Worm (Caenorhabditis elegans) whole organism, L1 larva: ENCODE measurements around the gene T25B9.5.

Experiments
- C04F5.9 ChIP-seq: sonication (generic microtip); optimal IDR thresholded peaks from 2 replicates; lab custom pipeline; 2016; ENCODE audit warnings: missing genetic modification characterization, missing compliant biosample characterization
- C16A3.4 ChIP-seq: fragments of 150-350 bp; optimal IDR thresholded peaks from 2 replicates; lab custom pipeline; 2014; ENCODE audit warnings: missing biosample characterization, missing genetic modification characterization
- F16B12.6 ChIP-seq: fragments of 150-350 bp; optimal IDR thresholded peaks from 2 replicates; lab custom pipeline; 2014; ENCODE audit warnings: missing biosample characterization, missing genetic modification characterization
- Y116A8C.19 ChIP-seq: sonication (generic microtip); optimal IDR thresholded peaks from 2 replicates; lab custom pipeline; 2016; ENCODE audit warnings: missing compliant biosample characterization, missing genetic modification characterization, borderline replicate concordance
- aha-1 ChIP-seq: fragments of 150-350 bp; optimal IDR thresholded peaks from 2 replicates; lab custom pipeline; 2014; ENCODE audit warnings: missing biosample characterization, missing genetic modification characterization
- alr-1 ChIP-seq: fragments of 200-800 bp; sonication (Bioruptor generic); optimal IDR thresholded peaks from 2 replicates; lab custom pipeline; 2018; ENCODE audit warnings: borderline replicate concordance, mild to moderate bottlenecking, missing genetic modification characterization, missing compliant biosample characterization
- ama-1 ChIP-seq: fragments of 150-350 bp; optimal IDR thresholded peaks from 2 replicates; lab custom pipeline; 2014
- blmp-1 ChIP-seq: fragments of 150-350 bp; optimal IDR thresholded peaks from 2 replicates; lab custom pipeline; 2014; ENCODE audit warnings: missing biosample characterization, missing genetic modification characterization
- ceh-63 ChIP-seq: fragments of 200-800 bp; sonication (Bioruptor generic); optimal IDR thresholded peaks from 2 replicates; lab custom pipeline; 2018; ENCODE audit warnings: mild to moderate bottlenecking, missing genetic modification characterization, missing compliant biosample characterization
- ceh-8 ChIP-seq: fragments of 200-800 bp; sonication (Bioruptor generic); optimal IDR thresholded peaks from 2 replicates; lab custom pipeline; 2018; ENCODE audit warnings: mild to moderate bottlenecking, missing genetic modification characterization, moderate library complexity, missing compliant biosample characterization
- ceh-82 ChIP-seq, 3 experiments: fragments of 150-350 bp in 1 of 3; sonication (generic microtip) in 2 of 3; optimal IDR thresholded peaks; 2 replicates each; lab custom pipeline; 2014 to 2017; ENCODE audit warnings: missing biosample characterization in 3 of 3, missing genetic modification characterization in 3 of 3
- ceh-90 ChIP-seq: sonication (generic microtip); optimal IDR thresholded peaks from 2 replicates; lab custom pipeline; 2016; ENCODE audit warnings: missing genetic modification characterization, missing compliant biosample characterization
- dpl-1 ChIP-seq, 3 experiments: fragments of 150-350 bp in 2 of 3; sonication (generic microtip) in 1 of 3; optimal IDR thresholded peaks; 2 replicates each; lab custom pipeline; 2014 to 2017; ENCODE audit warnings: missing biosample characterization in 3 of 3, missing genetic modification characterization in 3 of 3, missing genetic modification reagents in 3 of 3
- efl-1 ChIP-seq, 4 experiments: fragments of 150-350 bp; optimal IDR thresholded peaks in 3 of 4; peaks in 1 of 4; 1 replicate in 1 of 4; 2 replicates in 3 of 4; lab custom pipeline; 2014; ENCODE audit warnings: missing biosample characterization in 2 of 4, missing genetic modification characterization in 2 of 4, missing genetic modification reagents in 2 of 4
- egl-13 ChIP-seq: sonication (generic microtip); optimal IDR thresholded peaks from 2 replicates; lab custom pipeline; 2016; ENCODE audit warnings: missing genotype, missing genetic modification reagents, missing genetic modification characterization, missing compliant biosample characterization
- egl-27 ChIP-seq, 2 experiments: fragments of 150-350 bp in 1 of 2; sonication (generic microtip); optimal IDR thresholded peaks; 3 replicates each; lab custom pipeline; 2017 to 2018; ENCODE audit warnings: missing biosample characterization in 2 of 2, missing genetic modification characterization in 2 of 2, missing genetic modification reagents in 2 of 2
- elt-2 ChIP-seq: sonication (generic microtip); optimal IDR thresholded peaks from 2 replicates; lab custom pipeline; 2016; ENCODE audit warnings: missing genetic modification characterization, mild to moderate bottlenecking, inconsistent platforms, missing compliant biosample characterization, missing genetic modification reagents
- elt-3 ChIP-seq, 6 experiments: fragments of 150-350 bp in 1 of 6; sonication (generic microtip); optimal IDR thresholded peaks; 2 replicates each; lab custom pipeline; 2017 to 2018; ENCODE audit warnings: missing biosample characterization in 6 of 6, missing genetic modification characterization in 6 of 6, inconsistent platforms in 1 of 6
- ets-5 ChIP-seq: fragments of 200-800 bp; sonication (Bioruptor generic); IDR thresholded peaks from 2 replicates; pipeline ENCODE4 v1.3.6; 2022; ENCODE audit warnings: missing genetic modification characterization, missing compliant biosample characterization
- fkh-10 ChIP-seq: sonication (generic microtip); optimal IDR thresholded peaks from 2 replicates; lab custom pipeline; 2017; ENCODE audit warnings: missing biosample characterization, missing genetic modification reagents, missing genetic modification characterization
- fkh-4 ChIP-seq: sonication (generic microtip); optimal IDR thresholded peaks from 2 replicates; lab custom pipeline; 2016; ENCODE audit warnings: missing compliant biosample characterization, missing genetic modification characterization, borderline replicate concordance
- fkh-8 ChIP-seq: sonication (generic microtip); optimal IDR thresholded peaks from 2 replicates; lab custom pipeline; 2016; ENCODE audit warnings: mild to moderate bottlenecking, missing genetic modification characterization, missing compliant biosample characterization
- hlh-17 ChIP-seq: fragments of 200-800 bp; sonication (Bioruptor generic); optimal IDR thresholded peaks from 2 replicates; lab custom pipeline; 2018; ENCODE audit warnings: missing genetic modification characterization, mild to moderate bottlenecking, missing compliant biosample characterization, moderate library complexity, borderline replicate concordance
- hlh-4 ChIP-seq: sonication (generic microtip); optimal IDR thresholded peaks from 2 replicates; lab custom pipeline; 2016; ENCODE audit warnings: mild to moderate bottlenecking, missing genetic modification characterization, missing compliant biosample characterization
- jun-1 ChIP-seq: fragments of 150-350 bp; optimal IDR thresholded peaks from 2 replicates; lab custom pipeline; 2014; ENCODE audit warnings: missing biosample characterization, missing genetic modification reagents, missing genetic modification characterization
- lin-13 ChIP-seq: fragments of 150-350 bp; optimal IDR thresholded peaks from 2 replicates; lab custom pipeline; 2014; ENCODE audit warnings: missing biosample characterization, missing genetic modification reagents, missing genetic modification characterization
- lin-14 ChIP-seq: fragments of 200-800 bp; sonication (Bioruptor generic); optimal IDR thresholded peaks from 2 replicates; lab custom pipeline; 2018; ENCODE audit warnings: mild to moderate bottlenecking, missing genetic modification characterization, moderate library complexity, missing compliant biosample characterization
- lsy-2 ChIP-seq, 2 experiments: fragments of 150-350 bp; optimal IDR thresholded peaks; 2 replicates each; lab custom pipeline; 2014; ENCODE audit warnings: missing biosample characterization in 2 of 2, missing genetic modification characterization in 2 of 2
- mef-2 ChIP-seq: fragments of 150-350 bp; optimal IDR thresholded peaks from 2 replicates; lab custom pipeline; 2014; ENCODE audit warnings: missing biosample characterization, missing genetic modification characterization
- nhr-11 ChIP-seq: fragments of 150-350 bp; optimal IDR thresholded peaks from 2 replicates; lab custom pipeline; 2014; ENCODE audit warnings: missing biosample characterization, missing genetic modification characterization
- nhr-20 ChIP-seq: sonication (generic microtip); optimal IDR thresholded peaks from 2 replicates; lab custom pipeline; 2016; ENCODE audit warnings: mild to moderate bottlenecking, missing genetic modification characterization, missing compliant biosample characterization
- nhr-28 ChIP-seq: fragments of 150-350 bp; optimal IDR thresholded peaks from 2 replicates; lab custom pipeline; 2014; ENCODE audit warnings: missing biosample characterization, missing genetic modification characterization
- nhr-47 ChIP-seq: sonication (generic microtip); optimal IDR thresholded peaks from 2 replicates; lab custom pipeline; 2016; ENCODE audit warnings: mild to moderate bottlenecking, missing genetic modification characterization, moderate library complexity, missing compliant biosample characterization
- nhr-71 ChIP-seq: sonication (generic microtip); optimal IDR thresholded peaks from 2 replicates; lab custom pipeline; 2016; ENCODE audit warnings: mild to moderate bottlenecking, missing genetic modification characterization, moderate library complexity, missing compliant biosample characterization
- nhr-77 ChIP-seq: fragments of 150-350 bp; optimal IDR thresholded peaks from 2 replicates; lab custom pipeline; 2014; ENCODE audit warnings: missing biosample characterization, missing genetic modification characterization
- nhr-85 ChIP-seq: sonication (generic microtip); peaks from one replicate; lab custom pipeline; 2016; ENCODE audit warnings: missing genetic modification characterization, inconsistent platforms, missing compliant biosample characterization
- nhr-90 ChIP-seq: sonication (generic microtip); optimal IDR thresholded peaks from 2 replicates; lab custom pipeline; 2016; ENCODE audit warnings: mild to moderate bottlenecking, missing genetic modification characterization, missing compliant biosample characterization; ENCODE audit not compliant: poor library complexity
- pag-3 ChIP-seq: sonication (generic microtip); optimal IDR thresholded peaks from 2 replicates; lab custom pipeline; 2017; ENCODE audit warnings: missing genetic modification characterization, mild to moderate bottlenecking, missing compliant biosample characterization, antibody characterized with exemption, borderline replicate concordance; ENCODE audit not compliant: insufficient read depth
- pax-3 ChIP-seq: fragments of 200-800 bp; sonication (Bioruptor generic); optimal IDR thresholded peaks from 2 replicates; lab custom pipeline; 2018; ENCODE audit warnings: mild to moderate bottlenecking, missing genetic modification characterization, moderate library complexity, missing compliant biosample characterization
- snpc-4 ChIP-seq: fragments of 150-350 bp; optimal IDR thresholded peaks from 2 replicates; lab custom pipeline; 2014; ENCODE audit warnings: missing biosample characterization, missing genetic modification characterization
- snu-23 ChIP-seq: sonication (generic microtip); optimal IDR thresholded peaks from 2 replicates; lab custom pipeline; 2016; ENCODE audit warnings: missing genetic modification characterization, missing compliant biosample characterization
- sox-4 ChIP-seq: sonication (generic microtip); optimal IDR thresholded peaks from 2 replicates; lab custom pipeline; 2016; ENCODE audit warnings: missing genetic modification characterization, missing compliant biosample characterization
- sptf-1 ChIP-seq: fragments of 150-350 bp; optimal IDR thresholded peaks from 2 replicates; lab custom pipeline; 2014; ENCODE audit warnings: missing biosample characterization, missing genetic modification characterization
- swsn-7 ChIP-seq: sonication (generic microtip); optimal IDR thresholded peaks from 2 replicates; lab custom pipeline; 2016; ENCODE audit warnings: missing genetic modification characterization, missing compliant biosample characterization
- tbx-2 ChIP-seq: sonication (generic microtip); optimal IDR thresholded peaks from 2 replicates; lab custom pipeline; 2016; ENCODE audit warnings: missing genetic modification characterization, missing compliant biosample characterization
- unc-130 ChIP-seq: fragments of 150-350 bp; optimal IDR thresholded peaks from 2 replicates; lab custom pipeline; 2017; ENCODE audit warnings: missing biosample characterization, missing genetic modification characterization, inconsistent platforms
- zip-4 ChIP-seq: fragments of 200-800 bp; sonication (Bioruptor generic); optimal IDR thresholded peaks from 2 replicates; lab custom pipeline; 2018; ENCODE audit warnings: mild to moderate bottlenecking, missing genetic modification characterization, moderate library complexity, missing compliant biosample characterization

T25B9.5 gene

DNA sequence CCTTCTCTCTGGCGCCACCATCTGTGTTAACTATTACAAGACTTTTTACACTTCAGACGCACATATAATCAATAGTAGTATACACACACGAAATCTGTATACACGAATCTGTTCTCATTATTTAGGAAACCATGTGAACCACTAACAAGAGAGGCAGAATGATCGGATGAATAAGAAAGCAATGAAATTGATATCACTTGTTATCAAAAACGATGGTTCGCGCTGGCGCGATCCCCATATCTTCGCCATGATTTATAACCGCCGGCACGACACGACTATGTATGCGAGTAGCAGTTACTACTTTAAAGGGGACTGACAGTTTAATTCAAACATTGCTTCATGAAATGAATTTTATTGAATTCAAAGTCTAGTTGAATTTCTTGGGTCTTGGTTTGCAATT lies 26.8 kb upstream of the T25B9.5 start:
- peak; percentile 18 for TF ChIP-seq snu-23 (GFP tag; lab: Kevin White, UChicago)
- TF ChIP-seq sox-4 (tag; lab: Kevin White, UChicago): no peak
- TF ChIP-seq Y116A8C.19 (tag; lab: Kevin White, UChicago): no peak
- TF ChIP-seq tbx-2 (tag; lab: Kevin White, UChicago): no peak
- no peak for TF ChIP-seq unc-130 (tag; lab: Kevin White, UChicago)
- TF ChIP-seq jun-1 (tag; lab: Kevin White, UChicago): no peak
- TF ChIP-seq nhr-71 (tag; lab: Kevin White, UChicago): peak; percentile 2
- TF ChIP-seq pax-3 (tag; lab: Kevin White, UChicago): no peak
- no peak for TF ChIP-seq nhr-28 (tag; lab: Kevin White, UChicago)
- peak; percentile 74 for TF ChIP-seq blmp-1 (tag; lab: Kevin White, UChicago)
- TF ChIP-seq nhr-47 (tag; lab: Kevin White, UChicago): no peak
- no peak for TF ChIP-seq fkh-8 (tag; lab: Kevin White, UChicago)
- peak; percentile 8 for TF ChIP-seq lin-14 (GFP tag; lab: Kevin White, UChicago)
- TF ChIP-seq alr-1: no peak
- no peak for TF ChIP-seq efl-1 (optimal IDR thresholded peaks at IDR 0.05; lab: Kevin White, UChicago)
- TF ChIP-seq efl-1 (GFP tag; optimal IDR thresholded peaks at IDR 0.05 in 1 of 2; lab: Kevin White, UChicago): peak in 1 of 2 experiments; percentile 2
- no peak for TF ChIP-seq ceh-82 (tag; optimal IDR thresholded peaks at IDR 0.05; lab: Kevin White, UChicago)
- no peak for TF ChIP-seq nhr-77 (tag; lab: Kevin White, UChicago)
- no peak for TF ChIP-seq ama-1 (lab: Kevin White, UChicago)
- TF ChIP-seq swsn-7 (tag; lab: Kevin White, UChicago): no peak
- no peak for TF ChIP-seq hlh-17 (GFP tag; lab: Kevin White, UChicago)
- TF ChIP-seq lsy-2 (tag; optimal IDR thresholded peaks at IDR 0.05; lab: Kevin White, UChicago): no peak
- TF ChIP-seq lin-13 (GFP tag; lab: Kevin White, UChicago): no peak
- TF ChIP-seq elt-2 (tag; lab: Kevin White, UChicago): no peak
- no peak for TF ChIP-seq ets-5
- no peak for TF ChIP-seq snpc-4 (tag; lab: Kevin White, UChicago)
- TF ChIP-seq egl-13: no peak
- peak in 3 of 6 experiments; percentile 24 to 83 (median 34) for TF ChIP-seq elt-3 (tag; optimal IDR thresholded peaks at IDR 0.05; lab: Kevin White, UChicago)
- TF ChIP-seq zip-4 (GFP tag; lab: Kevin White, UChicago): no peak
- no peak for TF ChIP-seq egl-27 (tag; optimal IDR thresholded peaks at IDR 0.05; lab: Kevin White, UChicago)
- TF ChIP-seq F16B12.6 (tag; lab: Kevin White, UChicago): no peak
- TF ChIP-seq C04F5.9 (tag; lab: Kevin White, UChicago): no peak
- TF ChIP-seq pag-3 (tag; lab: Kevin White, UChicago): no peak
- TF ChIP-seq nhr-11 (tag; lab: Kevin White, UChicago): no peak
- TF ChIP-seq mef-2 (tag; lab: Kevin White, UChicago): no peak
- no peak for TF ChIP-seq C16A3.4 (tag; lab: Kevin White, UChicago)
- TF ChIP-seq hlh-4 (tag; lab: Kevin White, UChicago): no peak
- TF ChIP-seq ceh-8 (GFP tag; lab: Kevin White, UChicago): no peak
- TF ChIP-seq ceh-90 (tag; lab: Kevin White, UChicago): no peak
- TF ChIP-seq nhr-20 (tag; lab: Kevin White, UChicago): peak; percentile 4
- TF ChIP-seq dpl-1 (GFP tag; optimal IDR thresholded peaks at IDR 0.05; lab: Kevin White, UChicago): no peak
- no peak for TF ChIP-seq fkh-10 (GFP tag; lab: Kevin White, UChicago)
- no peak for TF ChIP-seq nhr-90
- peak; percentile 15 for TF ChIP-seq nhr-85 (tag; lab: Kevin White, UChicago)
- TF ChIP-seq fkh-4 (tag; lab: Kevin White, UChicago): no peak
- no peak for TF ChIP-seq ceh-63 (GFP tag; lab: Kevin White, UChicago)
- no peak for TF ChIP-seq sptf-1 (tag; lab: Kevin White, UChicago)
- TF ChIP-seq aha-1: no peak
